Worm (Caenorhabditis elegans) whole organism, L1 larva: ENCODE results near the gene F59A6.4.
A peak's percentile ranks its signal among the peaks of the same experiment; 100 is the strongest.

ENCODE experiments used
- C04F5.9 ChIP-seq: sonication (generic microtip); optimal IDR thresholded peaks from 2 replicates; lab custom pipeline; 2016; ENCODE audit warnings: missing genetic modification characterization, missing compliant biosample characterization
- C16A3.4 ChIP-seq: fragments of 150-350 bp; optimal IDR thresholded peaks from 2 replicates; lab custom pipeline; 2014; ENCODE audit warnings: missing biosample characterization, missing genetic modification characterization
- F16B12.6 ChIP-seq: fragments of 150-350 bp; optimal IDR thresholded peaks from 2 replicates; lab custom pipeline; 2014; ENCODE audit warnings: missing biosample characterization, missing genetic modification characterization
- aly-2 ChIP-seq: fragments of 150-350 bp; optimal IDR thresholded peaks from 2 replicates; lab custom pipeline; 2014; ENCODE audit warnings: missing biosample characterization, missing genetic modification characterization
- ama-1 ChIP-seq: fragments of 150-350 bp; optimal IDR thresholded peaks from 2 replicates; lab custom pipeline; 2014
- blmp-1 ChIP-seq: fragments of 150-350 bp; optimal IDR thresholded peaks from 2 replicates; lab custom pipeline; 2014; ENCODE audit warnings: missing biosample characterization, missing genetic modification characterization
- ceh-63 ChIP-seq: fragments of 200-800 bp; sonication (Bioruptor generic); optimal IDR thresholded peaks from 2 replicates; lab custom pipeline; 2018; ENCODE audit warnings: mild to moderate bottlenecking, missing genetic modification characterization, missing compliant biosample characterization
- ceh-82 ChIP-seq, 3 experiments: fragments of 150-350 bp in 1 of 3; sonication (generic microtip) in 2 of 3; optimal IDR thresholded peaks; 2 replicates each; lab custom pipeline; 2014 to 2017; ENCODE audit warnings: missing biosample characterization in 3 of 3, missing genetic modification characterization in 3 of 3
- ceh-88 ChIP-seq: fragments of 200-800 bp; sonication (Bioruptor generic); IDR thresholded peaks from 2 replicates; pipeline ENCODE4 v1.3.6; 2022; ENCODE audit warnings: missing genetic modification characterization, missing compliant biosample characterization
- ceh-90 ChIP-seq: sonication (generic microtip); optimal IDR thresholded peaks from 2 replicates; lab custom pipeline; 2016; ENCODE audit warnings: missing genetic modification characterization, missing compliant biosample characterization
- dpl-1 ChIP-seq, 3 experiments: fragments of 150-350 bp in 2 of 3; sonication (generic microtip) in 1 of 3; optimal IDR thresholded peaks; 2 replicates each; lab custom pipeline; 2014 to 2017; ENCODE audit warnings: missing biosample characterization in 3 of 3, missing genetic modification characterization in 3 of 3, missing genetic modification reagents in 3 of 3
- dsc-1 ChIP-seq: sonication (generic microtip); optimal IDR thresholded peaks from 2 replicates; lab custom pipeline; 2016; ENCODE audit warnings: mild to moderate bottlenecking, missing genetic modification characterization, missing compliant biosample characterization
- efl-1 ChIP-seq, 4 experiments: fragments of 150-350 bp; optimal IDR thresholded peaks in 3 of 4; peaks in 1 of 4; 1 replicate in 1 of 4; 2 replicates in 3 of 4; lab custom pipeline; 2014; ENCODE audit warnings: missing biosample characterization in 2 of 4, missing genetic modification characterization in 2 of 4, missing genetic modification reagents in 2 of 4
- elt-2 ChIP-seq: sonication (generic microtip); optimal IDR thresholded peaks from 2 replicates; lab custom pipeline; 2016; ENCODE audit warnings: missing genetic modification characterization, mild to moderate bottlenecking, inconsistent platforms, missing compliant biosample characterization, missing genetic modification reagents
- elt-3 ChIP-seq, 6 experiments: fragments of 150-350 bp in 1 of 6; sonication (generic microtip); optimal IDR thresholded peaks; 2 replicates each; lab custom pipeline; 2017 to 2018; ENCODE audit warnings: missing biosample characterization in 6 of 6, missing genetic modification characterization in 6 of 6, inconsistent platforms in 1 of 6
- ets-5 ChIP-seq: fragments of 200-800 bp; sonication (Bioruptor generic); IDR thresholded peaks from 2 replicates; pipeline ENCODE4 v1.3.6; 2022; ENCODE audit warnings: missing genetic modification characterization, missing compliant biosample characterization
- fkh-4 ChIP-seq: sonication (generic microtip); optimal IDR thresholded peaks from 2 replicates; lab custom pipeline; 2016; ENCODE audit warnings: missing compliant biosample characterization, missing genetic modification characterization, borderline replicate concordance
- fos-1 ChIP-seq: fragments of 150-350 bp; optimal IDR thresholded peaks from 2 replicates; lab custom pipeline; 2014; ENCODE audit warnings: missing biosample characterization, missing genetic modification characterization
- hlh-17 ChIP-seq: fragments of 200-800 bp; sonication (Bioruptor generic); optimal IDR thresholded peaks from 2 replicates; lab custom pipeline; 2018; ENCODE audit warnings: missing genetic modification characterization, mild to moderate bottlenecking, missing compliant biosample characterization, moderate library complexity, borderline replicate concordance
- hlh-4 ChIP-seq: sonication (generic microtip); optimal IDR thresholded peaks from 2 replicates; lab custom pipeline; 2016; ENCODE audit warnings: mild to moderate bottlenecking, missing genetic modification characterization, missing compliant biosample characterization
- hpl-2 ChIP-seq: fragments of 150-350 bp; optimal IDR thresholded peaks from 2 replicates; lab custom pipeline; 2014; ENCODE audit warnings: missing biosample characterization, missing genetic modification reagents, missing genetic modification characterization
- irx-1 ChIP-seq: sonication (generic microtip); optimal IDR thresholded peaks from 2 replicates; lab custom pipeline; 2016; ENCODE audit warnings: missing genetic modification characterization, missing compliant biosample characterization
- isw-1 ChIP-seq: fragments of 200-800 bp; sonication (Bioruptor generic); IDR thresholded peaks from 2 replicates; pipeline ENCODE4 v1.3.6; 2022; ENCODE audit warnings: missing genetic modification characterization, missing compliant biosample characterization
- jun-1 ChIP-seq: fragments of 150-350 bp; optimal IDR thresholded peaks from 2 replicates; lab custom pipeline; 2014; ENCODE audit warnings: missing biosample characterization, missing genetic modification reagents, missing genetic modification characterization
- lin-14 ChIP-seq: fragments of 200-800 bp; sonication (Bioruptor generic); optimal IDR thresholded peaks from 2 replicates; lab custom pipeline; 2018; ENCODE audit warnings: mild to moderate bottlenecking, missing genetic modification characterization, moderate library complexity, missing compliant biosample characterization
- lin-15B ChIP-seq: fragments of 150-350 bp; sonication (generic microtip); optimal IDR thresholded peaks from 3 replicates; lab custom pipeline; 2014; ENCODE audit warnings: missing biosample characterization, missing genetic modification characterization
- lin-35 ChIP-seq, 2 experiments: fragments of 150-350 bp; optimal IDR thresholded peaks; 2 replicates each; lab custom pipeline; 2014; ENCODE audit warnings: missing biosample characterization in 2 of 2, missing genetic modification characterization in 2 of 2, missing genetic modification reagents in 2 of 2
- lir-3 ChIP-seq: sonication (generic microtip); optimal IDR thresholded peaks from 2 replicates; lab custom pipeline; 2016; ENCODE audit warnings: mild to moderate bottlenecking, missing genetic modification characterization, moderate library complexity, missing compliant biosample characterization; ENCODE audit not compliant: poor library complexity
- lsy-2 ChIP-seq, 2 experiments: fragments of 150-350 bp; optimal IDR thresholded peaks; 2 replicates each; lab custom pipeline; 2014; ENCODE audit warnings: missing biosample characterization in 2 of 2, missing genetic modification characterization in 2 of 2
- mef-2 ChIP-seq: fragments of 150-350 bp; optimal IDR thresholded peaks from 2 replicates; lab custom pipeline; 2014; ENCODE audit warnings: missing biosample characterization, missing genetic modification characterization
- mep-1 ChIP-seq: fragments of 150-350 bp; optimal IDR thresholded peaks from 2 replicates; lab custom pipeline; 2014; ENCODE audit warnings: missing biosample characterization, missing genetic modification characterization
- nhr-12 ChIP-seq: sonication (generic microtip); optimal IDR thresholded peaks from 2 replicates; lab custom pipeline; 2017; ENCODE audit warnings: missing biosample characterization, missing genetic modification characterization
- nhr-19 ChIP-seq: fragments of 200-800 bp; sonication (Bioruptor generic); conservative IDR thresholded peaks from 2 replicates; pipeline ENCODE4 v1.3.6; 2022; ENCODE audit warnings: missing genetic modification characterization, missing compliant biosample characterization
- nhr-20 ChIP-seq: sonication (generic microtip); optimal IDR thresholded peaks from 2 replicates; lab custom pipeline; 2016; ENCODE audit warnings: mild to moderate bottlenecking, missing genetic modification characterization, missing compliant biosample characterization
- nhr-237 ChIP-seq: fragments of 150-350 bp; optimal IDR thresholded peaks from 2 replicates; lab custom pipeline; 2014; ENCODE audit warnings: missing biosample characterization, missing genetic modification characterization
- nhr-28 ChIP-seq: fragments of 150-350 bp; optimal IDR thresholded peaks from 2 replicates; lab custom pipeline; 2014; ENCODE audit warnings: missing biosample characterization, missing genetic modification characterization
- nhr-47 ChIP-seq: sonication (generic microtip); optimal IDR thresholded peaks from 2 replicates; lab custom pipeline; 2016; ENCODE audit warnings: mild to moderate bottlenecking, missing genetic modification characterization, moderate library complexity, missing compliant biosample characterization
- nhr-71 ChIP-seq: sonication (generic microtip); optimal IDR thresholded peaks from 2 replicates; lab custom pipeline; 2016; ENCODE audit warnings: mild to moderate bottlenecking, missing genetic modification characterization, moderate library complexity, missing compliant biosample characterization
- nhr-90 ChIP-seq: sonication (generic microtip); optimal IDR thresholded peaks from 2 replicates; lab custom pipeline; 2016; ENCODE audit warnings: mild to moderate bottlenecking, missing genetic modification characterization, missing compliant biosample characterization; ENCODE audit not compliant: poor library complexity
- rnt-1 ChIP-seq: sonication (generic microtip); optimal IDR thresholded peaks from 2 replicates; lab custom pipeline; 2016; ENCODE audit warnings: mild to moderate bottlenecking, missing genetic modification characterization, moderate library complexity, missing compliant biosample characterization
- skn-1 ChIP-seq: fragments of 150-350 bp; optimal IDR thresholded peaks from 2 replicates; lab custom pipeline; 2014; ENCODE audit warnings: missing biosample characterization, missing genetic modification characterization
- snpc-4 ChIP-seq: fragments of 150-350 bp; optimal IDR thresholded peaks from 2 replicates; lab custom pipeline; 2014; ENCODE audit warnings: missing biosample characterization, missing genetic modification characterization
- snu-23 ChIP-seq: sonication (generic microtip); optimal IDR thresholded peaks from 2 replicates; lab custom pipeline; 2016; ENCODE audit warnings: missing genetic modification characterization, missing compliant biosample characterization
- tlp-1 ChIP-seq: fragments of 150-350 bp; optimal IDR thresholded peaks from 2 replicates; lab custom pipeline; 2014; ENCODE audit warnings: missing biosample characterization, missing genetic modification characterization
- unc-130 ChIP-seq: fragments of 150-350 bp; optimal IDR thresholded peaks from 2 replicates; lab custom pipeline; 2017; ENCODE audit warnings: missing biosample characterization, missing genetic modification characterization, inconsistent platforms
- unc-62 ChIP-seq: fragments of 150-350 bp; optimal IDR thresholded peaks from 2 replicates; lab custom pipeline; 2014; ENCODE audit warnings: missing biosample characterization, missing genetic modification reagents, missing genetic modification characterization
- xbp-1 ChIP-seq: sonication (generic microtip); optimal IDR thresholded peaks from 2 replicates; lab custom pipeline; 2016; ENCODE audit warnings: missing genetic modification characterization, missing compliant biosample characterization
- zag-1 ChIP-seq: fragments of 150-350 bp; optimal IDR thresholded peaks from 2 replicates; lab custom pipeline; 2014; ENCODE audit warnings: missing biosample characterization, missing genetic modification characterization
- zip-4 ChIP-seq: fragments of 200-800 bp; sonication (Bioruptor generic); optimal IDR thresholded peaks from 2 replicates; lab custom pipeline; 2018; ENCODE audit warnings: mild to moderate bottlenecking, missing genetic modification characterization, moderate library complexity, missing compliant biosample characterization
- ztf-11 ChIP-seq, 2 experiments: sonication (generic microtip); optimal IDR thresholded peaks; 2 replicates each; lab custom pipeline; 2016 to 2017; ENCODE audit warnings: missing genetic modification characterization in 2 of 2, missing biosample characterization in 1 of 2, missing compliant biosample characterization in 1 of 2

F59A6.4 gene

ce11 chrII:5004781-5005180, at the start of gene F59A6.4:
F59A6.4 (plus strand) TSS chrII:5005081.
- TF ChIP-seq nhr-28 (tag; lab: Kevin White, UChicago): no peak
- TF ChIP-seq jun-1: no peak
- no peak for TF ChIP-seq lin-15B (tag; lab: Kevin White, UChicago)
- TF ChIP-seq unc-130: no peak
- no peak for TF ChIP-seq ceh-63 (GFP tag; lab: Kevin White, UChicago)
- TF ChIP-seq ets-5 (GFP tag; lab: Robert Waterston, UW): no peak

- TF ChIP-seq unc-62 (GFP tag; lab: Kevin White, UChicago) (no peak), lin-35 (GFP tag; optimal IDR thresholded peaks at IDR 0.05; lab: Kevin White, UChicago) (peak; percentile 59 to 86), ceh-90 (tag; lab: Kevin White, UChicago) (no peak), skn-1 (peak; percentile 97), dpl-1 (GFP tag; optimal IDR thresholded peaks at IDR 0.05; lab: Kevin White, UChicago) (peak; percentile 63 to 76 (median 68)), tlp-1 (tag; lab: Kevin White, UChicago) (no peak), rnt-1 (tag; lab: Kevin White, UChicago) (peak; percentile 85), irx-1 (tag; lab: Kevin White, UChicago) (no peak), ets-5 (GFP tag; lab: Robert Waterston, UW) (no peak), mep-1 (tag; lab: Kevin White, UChicago) (no peak), zag-1 (tag; lab: Kevin White, UChicago) (no peak), zip-4 (GFP tag; lab: Kevin White, UChicago) (no peak), lir-3 (tag; lab: Kevin White, UChicago) (peak; percentile 55), unc-130 (peak; percentile 65), nhr-12 (tag; lab: Kevin White, UChicago) (no peak), snu-23 (peak; percentile 67), nhr-71 (tag; lab: Kevin White, UChicago) (peak; percentile 64), elt-3 (tag; optimal IDR thresholded peaks at IDR 0.05; lab: Kevin White, UChicago) (peak in 2 of 6 experiments; percentile 42 to 71), hlh-4 (tag; lab: Kevin White, UChicago) (no peak), hpl-2 (GFP tag; lab: Kevin White, UChicago) (peak; percentile 19), nhr-90 (tag; lab: Kevin White, UChicago) (peak; percentile 49), fos-1 (tag; lab: Kevin White, UChicago) (no peak), lsy-2 (tag; optimal IDR thresholded peaks at IDR 0.05; lab: Kevin White, UChicago) (peak; percentile 52 to 85), nhr-19 (GFP tag; lab: Robert Waterston, UW) (0 out of 2 replicates have a peak, but pooled peaks have one; percentile 5), lin-14 (GFP tag; lab: Kevin White, UChicago) (peak; percentile 53), F16B12.6 (tag; lab: Kevin White, UChicago) (peak; percentile 56), nhr-237 (peak; percentile 0), elt-2 (tag; lab: Kevin White, UChicago) (peak; percentile 46), C04F5.9 (tag; lab: Kevin White, UChicago) (no peak), xbp-1 (tag; lab: Kevin White, UChicago) (peak; percentile 41), mef-2 (tag; lab: Kevin White, UChicago) (no peak), C16A3.4 (tag; lab: Kevin White, UChicago) (peak; percentile 86), nhr-47 (tag; lab: Kevin White, UChicago) (peak; percentile 53), ceh-88 (GFP tag; lab: Robert Waterston, UW) (no peak), ceh-82 (tag; optimal IDR thresholded peaks at IDR 0.05; lab: Kevin White, UChicago) (peak; percentile 44 to 79 (median 72)), efl-1 (optimal IDR thresholded peaks at IDR 0.05; lab: Kevin White, UChicago) (peak; percentile 71 to 73), efl-1 (GFP tag; optimal IDR thresholded peaks at IDR 0.05 in 1 of 2; lab: Kevin White, UChicago) (peak; percentile 65 to 94), aly-2 (tag; lab: Kevin White, UChicago) (peak; percentile 23), lin-15B (tag; lab: Kevin White, UChicago) (peak; percentile 48), snpc-4 (tag; lab: Kevin White, UChicago) (no peak), ama-1 (lab: Kevin White, UChicago) (peak; percentile 32), fkh-4 (no peak), hlh-17 (no peak), jun-1 (peak; percentile 2), dsc-1 (tag; lab: Kevin White, UChicago) (peak; percentile 8), isw-1 (GFP tag; lab: Robert Waterston, UW) (peak; percentile 17), blmp-1 (tag; lab: Kevin White, UChicago) (peak; percentile 67), nhr-20 (tag; lab: Kevin White, UChicago) (peak; percentile 49), ztf-11 (tag; optimal IDR thresholded peaks at IDR 0.05; lab: Kevin White, UChicago) (peak in 1 of 2 experiments; percentile 57)
Observed at ce11 chrII:4955353-4955752, 49.5 kb upstream of the F59A6.4 start, which contains the start of gene pbs-3. pbs-3 (minus strand) TSS chrII:4955427.
